Fruit fly (Drosophila melanogaster) whole organism, embryonic: ENCODE measurements around the gene Kmn1.

Source experiments
- Abd-B ChIP-seq: fragments of 200-800 bp; sonication (Bioruptor generic); optimal IDR thresholded peaks from 2 replicates; lab custom pipeline; 2018; ENCODE audit warnings: missing biosample characterization, mild to moderate bottlenecking, missing genetic modification characterization, moderate library complexity
- Aef1 ChIP-seq: fragments of 200-800 bp; sonication (Bioruptor generic); IDR thresholded peaks from 3 replicates; pipeline ENCODE4 v1.3.6; 2022; ENCODE audit warnings: missing biosample characterization, missing genetic modification characterization
- CG10543 ChIP-seq: fragments of 200-800 bp; sonication (Bioruptor generic); optimal IDR thresholded peaks from 3 replicates; lab custom pipeline; 2017; ENCODE audit warnings: missing biosample characterization, mild to moderate bottlenecking, missing genetic modification characterization, moderate library complexity
- CG32532 ChIP-seq: fragments of 200-800 bp; sonication (Bioruptor generic); IDR thresholded peaks from 2 replicates; pipeline ENCODE4 v1.3.6; 2022; ENCODE audit warnings: missing biosample characterization, missing genetic modification characterization
- CG4360 ChIP-seq: fragments of 200-800 bp; sonication (Bioruptor generic); IDR thresholded peaks from 2 replicates; pipeline ENCODE4 v1.3.6; 2022; ENCODE audit warnings: missing biosample characterization, missing genetic modification characterization
- CG4617 ChIP-seq: fragments of 200-800 bp; sonication (Bioruptor generic); optimal IDR thresholded peaks from 3 replicates; lab custom pipeline; 2016; ENCODE audit warnings: missing biosample characterization, missing genetic modification characterization, borderline replicate concordance
- CG7745 ChIP-seq: fragments of 200-800 bp; sonication (Bioruptor generic); optimal IDR thresholded peaks from 2 replicates; lab custom pipeline; 2018; ENCODE audit warnings: missing biosample characterization, mild to moderate bottlenecking, missing genetic modification characterization, moderate library complexity
- CG8281 ChIP-seq: fragments of 200-800 bp; sonication (Bioruptor generic); optimal IDR thresholded peaks from 2 replicates; lab custom pipeline; 2018; ENCODE audit warnings: missing biosample characterization, mild to moderate bottlenecking, missing genetic modification characterization, moderate library complexity
- Drgx ChIP-seq: fragments of 200-800 bp; sonication (Bioruptor generic); IDR thresholded peaks from 2 replicates; pipeline ENCODE4 v1.3.6; 2022; ENCODE audit warnings: missing biosample characterization, missing genetic modification characterization
- HmgZ ChIP-seq: fragments of 200-800 bp; sonication (Bioruptor generic); optimal IDR thresholded peaks from 2 replicates; lab custom pipeline; 2018; ENCODE audit warnings: missing biosample characterization, mild to moderate bottlenecking, missing genetic modification characterization
- Med ChIP-seq: fragments of 200-800 bp; sonication (Bioruptor generic); peaks from one replicate; lab custom pipeline; 2016; ENCODE audit warnings: missing biosample characterization, missing genetic modification characterization, mild to moderate bottlenecking, inconsistent platforms, moderate library complexity
- NFAT ChIP-seq: fragments of 200-800 bp; sonication (Bioruptor generic); IDR thresholded peaks from 2 replicates; pipeline ENCODE4 v1.3.6; 2022; ENCODE audit warnings: missing biosample characterization, missing genetic modification characterization
- Pdp1 ChIP-seq, 2 experiments: fragments of 200-800 bp; sonication (Bioruptor generic); optimal IDR thresholded peaks; 3 replicates each; lab custom pipeline; 2016; ENCODE audit warnings: missing biosample characterization in 2 of 2, missing genetic modification characterization in 2 of 2, mild to moderate bottlenecking in 1 of 2, moderate library complexity in 1 of 2
- Trl ChIP-seq, 3 experiments: fragments of >200 bp in 2 of 3; fragments of 200-800 bp in 1 of 3; sonication (Bioruptor generic) in 1 of 3; optimal IDR thresholded peaks; 2 replicates in 1 of 3; 3 replicates in 2 of 3; lab custom pipeline; 2016 to 2017; ENCODE audit warnings: missing biosample characterization in 1 of 3, missing genetic modification characterization in 1 of 3
- abd-A ChIP-seq: fragments of 200-800 bp; sonication (Bioruptor generic); optimal IDR thresholded peaks from 3 replicates; lab custom pipeline; 2019; ENCODE audit warnings: missing biosample characterization, mild to moderate bottlenecking, missing genetic modification characterization, moderate library complexity
- amos ChIP-seq: fragments of 200-800 bp; sonication (Bioruptor generic); IDR thresholded peaks from 2 replicates; pipeline ENCODE4 v1.3.6; 2022; ENCODE audit warnings: missing biosample characterization, missing genetic modification characterization; ENCODE audit not compliant: partially characterized antibody
- bsh ChIP-seq, 2 experiments: fragments of 200-800 bp; sonication (Bioruptor generic); optimal IDR thresholded peaks; 2 replicates each; lab custom pipeline; 2017 to 2018; ENCODE audit warnings: mild to moderate bottlenecking in 2 of 2, missing biosample characterization in 2 of 2, missing genetic modification characterization in 2 of 2, moderate library complexity in 1 of 2
- cas ChIP-seq: fragments of 200-800 bp; sonication (Bioruptor generic); IDR thresholded peaks from 2 replicates; pipeline ENCODE4 v1.3.6; 2022; ENCODE audit warnings: missing biosample characterization, missing genetic modification characterization
- cg ChIP-seq: fragments of 200-800 bp; sonication (Bioruptor generic); optimal IDR thresholded peaks from 3 replicates; lab custom pipeline; 2019; ENCODE audit warnings: missing biosample characterization, mild to moderate bottlenecking, missing genetic modification characterization, moderate library complexity
- chinmo ChIP-seq: fragments of 200-800 bp; sonication (Bioruptor generic); IDR thresholded peaks from 4 replicates; pipeline ENCODE4 v1.3.6; 2022; ENCODE audit warnings: missing biosample characterization, missing genetic modification characterization; ENCODE audit not compliant: partially characterized antibody
- crol ChIP-seq: fragments of 200-800 bp; sonication (Bioruptor generic); IDR thresholded peaks from 2 replicates; pipeline ENCODE4 v1.3.6; 2022; ENCODE audit warnings: missing biosample characterization, missing genetic modification characterization
- cwo ChIP-seq: fragments of 200-800 bp; sonication (Bioruptor generic); optimal IDR thresholded peaks from 3 replicates; lab custom pipeline; 2017; ENCODE audit warnings: missing biosample characterization, missing genetic modification characterization, mild to moderate bottlenecking, moderate library complexity, missing genetic modification reagents
- da ChIP-seq: fragments of 200-800 bp; sonication (Bioruptor generic); optimal IDR thresholded peaks from 2 replicates; lab custom pipeline; 2016; ENCODE audit warnings: missing biosample characterization, missing genetic modification characterization
- dmrt11E ChIP-seq: fragments of 200-800 bp; sonication (Bioruptor generic); optimal IDR thresholded peaks from 3 replicates; lab custom pipeline; 2018; ENCODE audit warnings: missing biosample characterization, mild to moderate bottlenecking, missing genetic modification characterization, moderate library complexity
- exex ChIP-seq: fragments of 200-800 bp; sonication (Bioruptor generic); optimal IDR thresholded peaks from 4 replicates; lab custom pipeline; 2018; ENCODE audit warnings: missing biosample characterization, mild to moderate bottlenecking, missing genetic modification characterization, moderate library complexity
- ftz-f1 ChIP-seq: fragments of 200-800 bp; sonication (Bioruptor generic); optimal IDR thresholded peaks from 2 replicates; lab custom pipeline; 2016; ENCODE audit warnings: missing biosample characterization, missing genetic modification characterization
- hb ChIP-seq: fragments of 200-800 bp; sonication (Bioruptor generic); IDR thresholded peaks from 3 replicates; pipeline ENCODE4 v1.3.6; 2022; ENCODE audit warnings: missing biosample characterization, missing genetic modification characterization; ENCODE audit not compliant: partially characterized antibody
- nom ChIP-seq: fragments of 200-800 bp; sonication (Bioruptor generic); optimal IDR thresholded peaks from 2 replicates; lab custom pipeline; 2017; ENCODE audit warnings: missing biosample characterization, missing genetic modification characterization, mild to moderate bottlenecking, moderate library complexity, missing genetic modification reagents
- row ChIP-seq: fragments of 200-800 bp; sonication (Bioruptor generic); IDR thresholded peaks from 3 replicates; pipeline ENCODE4 v1.3.6; 2022; ENCODE audit warnings: missing biosample characterization, missing genetic modification characterization
- sd ChIP-seq: fragments of 200-800 bp; sonication (Bioruptor generic); optimal IDR thresholded peaks from 3 replicates; lab custom pipeline; 2018; ENCODE audit warnings: missing biosample characterization, mild to moderate bottlenecking, missing genetic modification characterization, moderate library complexity
- sens ChIP-seq: fragments of 200-800 bp; sonication (Bioruptor generic); peaks from one replicate; lab custom pipeline; 2016; ENCODE audit warnings: missing biosample characterization, missing genetic modification characterization
- sqz ChIP-seq: fragments of 200-800 bp; sonication (Bioruptor generic); optimal IDR thresholded peaks from 3 replicates; lab custom pipeline; 2018; ENCODE audit warnings: missing biosample characterization, mild to moderate bottlenecking, missing genetic modification characterization
- toy ChIP-seq: fragments of 200-800 bp; sonication (Bioruptor generic); IDR thresholded peaks from 2 replicates; pipeline ENCODE4 v1.3.6; 2022; ENCODE audit warnings: missing biosample characterization, missing genetic modification characterization
- trh ChIP-seq: fragments of 200-800 bp; sonication (Bioruptor generic); optimal IDR thresholded peaks from 2 replicates; lab custom pipeline; 2016; ENCODE audit warnings: missing biosample characterization, missing genetic modification characterization

Gene Kmn1

dm6 chrX:11620527-11620926 is 48.3 kb upstream of the Kmn1 start (continued):
- TF ChIP-seq NFAT (GFP tag; lab: Robert Waterston, UW) = peak; percentile 20; the same call in 1 of the 2 replicates
- no peak for TF ChIP-seq CG7745 (tag; lab: Kevin White, UChicago)
- TF ChIP-seq row (GFP tag; lab: Robert Waterston, UW) = peak; percentile 44
- TF ChIP-seq ftz-f1 = peak; percentile 85
- TF ChIP-seq CG32532 (GFP tag; lab: Robert Waterston, UW) = 0 out of 2 replicates have a peak, but pooled peaks have one; percentile 11
- 0 out of 4 replicates have a peak, but pooled peaks have one; percentile 49 for TF ChIP-seq chinmo (GFP tag; lab: Robert Waterston, UW)
- TF ChIP-seq Abd-B = no peak
- peak; percentile 73 for TF ChIP-seq cwo
- peak; percentile 35 for TF ChIP-seq CG10543 (GFP tag; lab: Kevin White, UChicago)
- peak; percentile 88 for TF ChIP-seq sd
- TF ChIP-seq toy (GFP tag; lab: Robert Waterston, UW) = no peak
- no peak for TF ChIP-seq dmrt11E
- TF ChIP-seq HmgZ (tag; lab: Kevin White, UChicago) = peak; percentile 20

dm6 chrX:11619617-11620016 is 47.4 kb upstream of the Kmn1 start:
- TF ChIP-seq CG8281 (peak; percentile 35), trh (GFP tag; lab: Kevin White, UChicago) (no peak), Pdp1 (GFP tag; optimal IDR thresholded peaks at IDR 0.05; lab: Kevin White, UChicago) (peak in 1 of 2 experiments; percentile 81), sens (GFP tag; lab: Kevin White, UChicago) (peak; percentile 66), exex (peak; percentile 31), Med (GFP tag; lab: Kevin White, UChicago) (peak; percentile 50), da (GFP tag; lab: Kevin White, UChicago) (no peak)

dm6 chrX:11616496-11616952 is 44.3 kb upstream of the Kmn1 start:
- TF ChIP-seq abd-A (tag; lab: Kevin White, UChicago) (no peak), Aef1 (0 out of 3 replicates have a peak, but pooled peaks have one; percentile 44), CG4617 (GFP tag; lab: Kevin White, UChicago) (peak; percentile 27), cg (GFP tag; lab: Kevin White, UChicago) (peak; percentile 76), Drgx (GFP tag; lab: Robert Waterston, UW) (0 out of 2 replicates have a peak, but pooled peaks have one; percentile 15), crol (peak; percentile 88), bsh (GFP tag; optimal IDR thresholded peaks at IDR 0.05; lab: Kevin White, UChicago) (peak in 1 of 2 experiments; percentile 37), da (GFP tag; lab: Kevin White, UChicago) (no peak), Trl (optimal IDR thresholded peaks at IDR 0.05; lab: Kevin White, UChicago) (peak; percentile 63 to 85), Trl (GFP tag; optimal IDR thresholded peaks at IDR 0.05; lab: Kevin White, UChicago) (no peak), hb (GFP tag; lab: Robert Waterston, UW) (no peak), amos (GFP tag; lab: Robert Waterston, UW) (no peak), sqz (GFP tag; lab: Kevin White, UChicago) (peak; percentile 70), ftz-f1 (peak; percentile 95), CG4360 (GFP tag; lab: Robert Waterston, UW) (peak; percentile 91), nom (GFP tag; lab: Kevin White, UChicago) (peak; percentile 49), cas (GFP tag; lab: Robert Waterston, UW) (no peak)
